Worm (Caenorhabditis elegans) whole organism, early embryonic: ENCODE data around the gene vang-1.

Experiments
- B0310.2 ChIP-seq: sonication (generic microtip); optimal IDR thresholded peaks from 2 replicates; lab custom pipeline; 2016; ENCODE audit warnings: mild to moderate bottlenecking, missing genetic modification characterization, missing compliant biosample characterization
- F13C5.2 ChIP-seq: sonication (generic microtip); optimal IDR thresholded peaks from 2 replicates; lab custom pipeline; 2017; ENCODE audit warnings: mild to moderate bottlenecking, missing genetic modification characterization, inconsistent platforms, missing compliant biosample characterization
- aly-1 ChIP-seq: sonication (generic microtip); optimal IDR thresholded peaks from 2 replicates; lab custom pipeline; 2016; ENCODE audit warnings: missing genetic modification characterization, missing compliant biosample characterization
- ama-1 ChIP-seq: fragments of 150-350 bp; optimal IDR thresholded peaks from 2 replicates; lab custom pipeline; 2014
- ceh-13 ChIP-seq: fragments of 200-800 bp; sonication (Bioruptor generic); optimal IDR thresholded peaks from 2 replicates; lab custom pipeline; 2018; ENCODE audit warnings: mild to moderate bottlenecking, missing genetic modification characterization, missing compliant biosample characterization
- ceh-36 ChIP-seq: sonication (generic microtip); optimal IDR thresholded peaks from 2 replicates; lab custom pipeline; 2016; ENCODE audit warnings: missing genetic modification characterization, inconsistent platforms, missing compliant biosample characterization
- ets-7 ChIP-seq: sonication (generic microtip); optimal IDR thresholded peaks from 2 replicates; lab custom pipeline; 2016; ENCODE audit warnings: missing genotype, missing genetic modification characterization, missing compliant biosample characterization
- flt-1 ChIP-seq: fragments of 200-800 bp; sonication (Bioruptor generic); IDR thresholded peaks from 2 replicates; pipeline ENCODE4 v1.3.6; 2022; ENCODE audit warnings: missing genetic modification characterization, missing compliant biosample characterization
- hmbx-1 ChIP-seq: sonication (generic microtip); optimal IDR thresholded peaks from 2 replicates; lab custom pipeline; 2016; ENCODE audit warnings: mild to moderate bottlenecking, missing genetic modification characterization, missing compliant biosample characterization
- hmg-4 ChIP-seq: fragments of 200-800 bp; sonication (Bioruptor generic); optimal IDR thresholded peaks from 2 replicates; lab custom pipeline; 2018; ENCODE audit warnings: mild to moderate bottlenecking, missing genetic modification characterization, missing compliant biosample characterization
- hnd-1 ChIP-seq: sonication (generic microtip); optimal IDR thresholded peaks from 2 replicates; lab custom pipeline; 2016; ENCODE audit warnings: missing genetic modification characterization, missing compliant biosample characterization
- pes-1 ChIP-seq: fragments of 200-800 bp; sonication (Bioruptor generic); IDR thresholded peaks from 2 replicates; pipeline ENCODE4 v1.3.6; 2022; ENCODE audit warnings: missing genetic modification reagents, missing genetic modification characterization, missing compliant biosample characterization
- scrt-1 ChIP-seq: fragments of 200-800 bp; sonication (Bioruptor generic); IDR thresholded peaks from 2 replicates; pipeline ENCODE4 v1.3.6; 2022; ENCODE audit warnings: missing genetic modification characterization, missing compliant biosample characterization
- sea-1 ChIP-seq: fragments of 200-800 bp; sonication (Bioruptor generic); conservative IDR thresholded peaks from 2 replicates; pipeline ENCODE4 v1.3.6; 2022; ENCODE audit warnings: missing genetic modification characterization, missing compliant biosample characterization
- tbx-11 ChIP-seq: fragments of 200-800 bp; sonication (Bioruptor generic); IDR thresholded peaks from 2 replicates; pipeline ENCODE4 v1.3.6; 2022; ENCODE audit warnings: missing genetic modification characterization, missing compliant biosample characterization
- tbx-37 ChIP-seq: fragments of 200-800 bp; sonication (Bioruptor generic); conservative IDR thresholded peaks from 2 replicates; pipeline ENCODE4 v1.3.6; 2022; ENCODE audit warnings: missing genetic modification reagents, missing genetic modification characterization, missing compliant biosample characterization
- tra-4 ChIP-seq: sonication (generic microtip); optimal IDR thresholded peaks from 2 replicates; lab custom pipeline; 2017; ENCODE audit warnings: missing genetic modification characterization, missing compliant biosample characterization

vang-1 gene

DNA sequence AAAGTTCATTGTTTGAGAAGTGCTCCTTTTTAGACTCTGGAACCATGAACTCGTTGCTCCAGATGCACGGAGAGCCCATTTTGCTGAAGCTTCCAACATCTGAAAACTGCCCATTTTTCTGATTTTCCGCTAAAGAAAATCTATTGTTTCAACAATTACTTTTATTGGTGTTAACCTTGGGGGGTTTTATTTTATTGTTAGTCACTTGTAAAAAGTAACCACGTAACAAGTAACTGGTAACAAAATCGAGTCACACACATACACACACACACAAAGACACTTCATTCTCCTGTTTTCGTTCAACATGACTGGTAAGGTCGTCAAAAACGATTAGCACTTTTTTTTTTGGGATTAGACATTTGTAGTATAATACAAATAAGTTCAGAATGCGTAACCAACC is 8.2 kb upstream of the vang-1 start:
- TF ChIP-seq tbx-37 (GFP tag; lab: Robert Waterston, UW), result no peak
- TF ChIP-seq hnd-1 (tag; lab: Kevin White, UChicago), result no peak
- TF ChIP-seq scrt-1 (GFP tag; lab: Robert Waterston, UW), result no peak
- no peak for TF ChIP-seq aly-1 (tag; lab: Kevin White, UChicago)
- TF ChIP-seq hmg-4 (GFP tag; lab: Kevin White, UChicago), result no peak
- no peak for TF ChIP-seq tbx-11
- TF ChIP-seq ama-1, result no peak
- TF ChIP-seq hmbx-1 (tag; lab: Kevin White, UChicago), result no peak
- TF ChIP-seq tra-4 (tag; lab: Kevin White, UChicago), result no peak
- no peak for TF ChIP-seq B0310.2 (tag; lab: Kevin White, UChicago)
- no peak for TF ChIP-seq sea-1 (GFP tag; lab: Robert Waterston, UW)
- TF ChIP-seq flt-1 (GFP tag; lab: Robert Waterston, UW), result no peak
- no peak for TF ChIP-seq pes-1
- no peak for TF ChIP-seq ceh-13
- TF ChIP-seq ceh-36 (tag; lab: Kevin White, UChicago), result no peak
- TF ChIP-seq F13C5.2 (tag; lab: Kevin White, UChicago), result no peak
- no peak for TF ChIP-seq ets-7 (tag; lab: Kevin White, UChicago)

DNA sequence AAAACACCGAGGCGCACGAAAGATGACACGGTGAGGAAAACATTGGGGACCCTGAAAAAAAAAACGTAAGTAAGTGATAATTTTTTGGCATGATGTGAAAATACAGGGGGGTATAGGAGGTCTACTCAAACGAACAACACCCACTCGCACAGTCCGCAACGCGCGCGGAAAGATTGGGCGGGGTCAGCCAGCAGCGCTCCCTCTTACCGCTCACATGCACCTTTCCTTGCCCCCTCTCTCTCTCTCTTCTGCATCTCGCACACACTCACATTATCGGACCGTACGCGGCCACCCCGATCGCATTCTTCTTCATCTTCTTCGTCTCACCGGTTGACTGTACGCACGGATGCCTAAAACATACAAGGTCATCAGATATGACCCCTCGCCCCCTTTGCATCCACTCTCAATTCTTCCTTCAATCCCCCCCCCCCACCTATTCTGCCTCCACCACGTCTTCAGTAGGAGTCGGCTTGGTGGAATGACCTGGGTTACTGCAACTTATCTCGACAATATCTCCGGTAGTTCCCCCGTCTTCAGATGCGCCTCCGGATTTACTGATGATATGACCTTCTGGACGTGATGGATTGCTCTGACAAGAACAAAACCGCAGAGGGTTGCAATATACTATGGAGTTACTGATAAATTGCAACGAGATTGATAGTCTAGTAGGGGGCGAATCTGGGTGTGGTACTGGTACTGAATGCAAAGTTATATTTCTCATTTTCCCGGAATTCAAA is 6.0 kb upstream of the vang-1 start, which contains the start of gene F53B3.5:
F53B3.5 (minus strand) TSS at position 51 of the 737 bp plus-strand sequence.
- TF ChIP-seq tbx-11, result no peak
- no peak for TF ChIP-seq tra-4 (tag; lab: Kevin White, UChicago)
- 0 out of 2 replicates have a peak, but pooled peaks have one; percentile 12 for TF ChIP-seq flt-1 (GFP tag; lab: Robert Waterston, UW)
- peak; percentile 51; the same call in 1 of the 2 replicates for TF ChIP-seq sea-1 (GFP tag; lab: Robert Waterston, UW)
- no peak for TF ChIP-seq hnd-1 (tag; lab: Kevin White, UChicago)
- no peak for TF ChIP-seq B0310.2 (tag; lab: Kevin White, UChicago)
- TF ChIP-seq ceh-36 (tag; lab: Kevin White, UChicago), result no peak
- TF ChIP-seq ets-7 (tag; lab: Kevin White, UChicago), result no peak
- peak; percentile 46; the same call in 1 of the 2 replicates for TF ChIP-seq pes-1
- no peak for TF ChIP-seq scrt-1 (GFP tag; lab: Robert Waterston, UW)
- TF ChIP-seq tbx-37 (GFP tag; lab: Robert Waterston, UW), result no peak
- peak; percentile 12 for TF ChIP-seq ceh-13
- no peak for TF ChIP-seq aly-1 (tag; lab: Kevin White, UChicago)
- peak; percentile 54 for TF ChIP-seq F13C5.2 (tag; lab: Kevin White, UChicago)
- no peak for TF ChIP-seq hmbx-1 (tag; lab: Kevin White, UChicago)
- TF ChIP-seq ama-1, result no peak
- peak; percentile 92 for TF ChIP-seq hmg-4 (GFP tag; lab: Kevin White, UChicago)

DNA sequence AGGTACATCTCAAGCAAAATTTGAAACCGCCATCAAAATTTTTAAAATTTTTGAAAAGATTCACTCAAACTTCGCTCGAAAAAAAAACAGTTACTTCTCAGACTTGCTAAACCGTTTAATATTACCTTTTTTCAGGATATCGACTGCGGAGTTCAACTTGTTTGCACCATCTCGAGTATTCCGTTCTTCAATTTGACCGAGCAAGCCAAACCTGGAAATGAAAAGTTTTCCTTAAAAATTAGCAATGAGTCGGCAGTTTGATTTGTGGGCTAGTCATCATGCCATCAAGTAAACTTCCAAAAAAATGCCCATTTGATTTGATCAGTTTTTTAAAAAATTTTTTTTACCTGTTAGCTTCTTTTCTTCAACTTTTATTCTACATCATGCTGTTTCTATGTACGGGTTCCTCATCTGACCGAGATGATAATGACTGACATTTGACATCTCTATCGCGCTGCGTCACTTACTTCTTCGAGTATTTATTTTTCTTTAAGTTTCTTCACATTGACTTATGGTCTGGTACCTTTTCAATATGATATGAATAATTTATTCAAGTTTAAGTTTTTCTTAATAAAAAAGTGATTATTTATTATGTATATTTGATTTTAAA is 4.5 kb downstream of the vang-1 start:
- TF ChIP-seq F13C5.2 (tag; lab: Kevin White, UChicago) (no peak), tbx-37 (GFP tag; lab: Robert Waterston, UW) (no peak), tbx-11 (no peak), ets-7 (tag; lab: Kevin White, UChicago) (no peak), pes-1 (no peak), sea-1 (GFP tag; lab: Robert Waterston, UW) (no peak)

ce11 chrX:2891141-2891739 is 5.6 kb downstream of the vang-1 start, which contains the start of gene B0410.3:
B0410.3 (minus strand) TSS chrX:2891491.
- TF ChIP-seq ama-1, result no peak
- no peak for TF ChIP-seq ceh-13
- TF ChIP-seq hmbx-1 (tag; lab: Kevin White, UChicago), result no peak
- no peak for TF ChIP-seq aly-1 (tag; lab: Kevin White, UChicago)
- TF ChIP-seq tra-4 (tag; lab: Kevin White, UChicago), result no peak
- TF ChIP-seq hnd-1 (tag; lab: Kevin White, UChicago), result no peak
- no peak for TF ChIP-seq pes-1
- TF ChIP-seq hmg-4 (GFP tag; lab: Kevin White, UChicago), result no peak
- no peak for TF ChIP-seq F13C5.2 (tag; lab: Kevin White, UChicago)
- TF ChIP-seq sea-1 (GFP tag; lab: Robert Waterston, UW), result no peak

DNA sequence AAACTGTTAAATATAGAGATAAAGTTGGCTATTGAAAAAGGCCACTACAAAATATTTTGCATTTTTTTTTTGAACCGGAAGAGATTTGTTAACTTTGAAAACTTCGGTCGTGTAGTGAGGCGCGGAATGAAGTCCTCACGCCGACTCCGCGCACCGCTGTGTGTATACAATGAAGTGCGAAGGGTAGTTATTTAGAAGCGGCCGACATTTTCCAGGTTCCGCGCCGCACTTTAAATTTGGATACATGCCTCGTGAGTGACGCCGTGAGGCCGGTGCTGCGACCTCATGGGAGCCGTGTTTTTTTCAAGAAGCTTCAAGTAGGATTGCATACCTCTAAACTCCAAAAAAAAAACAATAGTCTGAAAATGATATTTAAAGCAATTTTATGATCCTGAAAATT is 6.2 kb downstream of the vang-1 start:
- TF ChIP-seq sea-1 (GFP tag; lab: Robert Waterston, UW) (no peak), ceh-36 (tag; lab: Kevin White, UChicago) (no peak), B0310.2 (tag; lab: Kevin White, UChicago) (no peak), ceh-13 (no peak)

ce11 chrX:2893026-2893662 is 7.5 kb downstream of the vang-1 start:
- TF ChIP-seq scrt-1 (GFP tag; lab: Robert Waterston, UW), result no peak
- no peak for TF ChIP-seq sea-1 (GFP tag; lab: Robert Waterston, UW)
- no peak for TF ChIP-seq F13C5.2 (tag; lab: Kevin White, UChicago)
- no peak for TF ChIP-seq ets-7 (tag; lab: Kevin White, UChicago)
- no peak for TF ChIP-seq hnd-1 (tag; lab: Kevin White, UChicago)
- TF ChIP-seq ceh-36 (tag; lab: Kevin White, UChicago), result no peak
- no peak for TF ChIP-seq aly-1 (tag; lab: Kevin White, UChicago)
- TF ChIP-seq flt-1 (GFP tag; lab: Robert Waterston, UW), result no peak
- no peak for TF ChIP-seq tbx-11
- TF ChIP-seq hmbx-1 (tag; lab: Kevin White, UChicago), result no peak
- no peak for TF ChIP-seq ceh-13
- no peak for TF ChIP-seq tbx-37 (GFP tag; lab: Robert Waterston, UW)
- no peak for TF ChIP-seq B0310.2 (tag; lab: Kevin White, UChicago)
- no peak for TF ChIP-seq ama-1
- TF ChIP-seq tra-4 (tag; lab: Kevin White, UChicago), result no peak
- TF ChIP-seq hmg-4 (GFP tag; lab: Kevin White, UChicago), result no peak
- TF ChIP-seq pes-1, result no peak
